Worm (Caenorhabditis elegans) whole organism, early embryonic: ENCODE data around the gene clh-4.

ENCODE experiments used
- aly-1 ChIP-seq: sonication (generic microtip); optimal IDR thresholded peaks from 2 replicates; lab custom pipeline; 2016; ENCODE audit warnings: missing genetic modification characterization, missing compliant biosample characterization
- ama-1 ChIP-seq: fragments of 150-350 bp; optimal IDR thresholded peaks from 2 replicates; lab custom pipeline; 2014

DNA sequence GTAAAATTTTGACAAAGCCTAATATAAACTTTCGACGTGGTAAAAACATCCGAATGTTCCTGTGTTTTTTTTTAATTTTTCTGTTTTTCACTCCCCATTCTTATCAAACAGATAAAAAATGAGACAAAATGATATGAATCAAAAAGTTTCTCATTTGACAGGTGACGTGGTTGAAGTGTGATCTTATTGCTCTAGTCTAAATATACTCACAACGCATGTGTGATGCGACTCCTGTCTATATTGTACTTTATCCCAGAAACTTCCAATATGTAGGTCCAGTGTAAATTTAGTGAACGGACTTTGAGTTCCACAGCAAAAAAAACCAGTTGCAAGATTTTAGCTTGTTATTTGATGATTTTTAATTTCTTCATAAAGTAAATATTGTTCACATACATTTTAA, 31.0 kb upstream of the clh-4 start:
- TF ChIP-seq aly-1 (no peak), ama-1 (lab: Kevin White, UChicago) (no peak)
